Worm (Caenorhabditis elegans) whole organism, late embryonic: ENCODE measurements around the gene cav-2.
A peak's percentile ranks its signal among the peaks of the same experiment; 100 is the strongest.

ENCODE experiments used
- C38D4.7 ChIP-seq: fragments of 200-800 bp; sonication (Bioruptor generic); optimal IDR thresholded peaks from 2 replicates; lab custom pipeline; 2018; ENCODE audit warnings: mild to moderate bottlenecking, missing genetic modification characterization, moderate library complexity, missing compliant biosample characterization
- K02D7.2 ChIP-seq: sonication (generic microtip); optimal IDR thresholded peaks from 2 replicates; lab custom pipeline; 2017; ENCODE audit warnings: mild to moderate bottlenecking, missing genetic modification characterization, missing compliant biosample characterization
- Y22D7AL.16 ChIP-seq: sonication (generic microtip); optimal IDR thresholded peaks from 2 replicates; lab custom pipeline; 2016; ENCODE audit warnings: missing genetic modification characterization, missing compliant biosample characterization
- ceh-14 ChIP-seq: sonication (generic microtip); optimal IDR thresholded peaks from 2 replicates; lab custom pipeline; 2016; ENCODE audit warnings: missing genotype, missing genetic modification characterization, missing compliant biosample characterization
- ceh-18 ChIP-seq: sonication (generic microtip); optimal IDR thresholded peaks from 2 replicates; lab custom pipeline; 2016; ENCODE audit warnings: missing genetic modification characterization, missing compliant biosample characterization
- ceh-19 ChIP-seq: fragments of 200-800 bp; sonication (Bioruptor generic); optimal IDR thresholded peaks from 2 replicates; lab custom pipeline; 2018; ENCODE audit warnings: mild to moderate bottlenecking, missing genetic modification characterization, missing compliant biosample characterization
- ceh-2 ChIP-seq: sonication (generic microtip); optimal IDR thresholded peaks from 2 replicates; lab custom pipeline; 2016; ENCODE audit warnings: missing genotype, missing genetic modification characterization, missing compliant biosample characterization
- ceh-22 ChIP-seq: sonication (generic microtip); optimal IDR thresholded peaks from 2 replicates; lab custom pipeline; 2017; ENCODE audit warnings: missing biosample characterization, missing genetic modification characterization
- ceh-30 ChIP-seq: fragments of 150-350 bp; optimal IDR thresholded peaks from 2 replicates; lab custom pipeline; 2014; ENCODE audit warnings: missing biosample characterization, missing genetic modification characterization
- ceh-31 ChIP-seq: sonication (generic microtip); optimal IDR thresholded peaks from 2 replicates; lab custom pipeline; 2016; ENCODE audit warnings: missing genetic modification characterization, missing compliant biosample characterization
- ceh-6 ChIP-seq: fragments of 200-800 bp; sonication (Bioruptor generic); optimal IDR thresholded peaks from 2 replicates; lab custom pipeline; 2018; ENCODE audit warnings: mild to moderate bottlenecking, missing genetic modification characterization, missing compliant biosample characterization
- dmd-4 ChIP-seq: sonication (generic microtip); optimal IDR thresholded peaks from 2 replicates; lab custom pipeline; 2016; ENCODE audit warnings: borderline replicate concordance, missing genetic modification characterization, missing compliant biosample characterization
- dve-1 ChIP-seq: sonication (generic microtip); optimal IDR thresholded peaks from 2 replicates; lab custom pipeline; 2017; ENCODE audit warnings: antibody characterized with exemption, mild to moderate bottlenecking, missing genetic modification characterization, missing compliant biosample characterization
- elt-2 ChIP-seq: sonication (generic microtip); optimal IDR thresholded peaks from 2 replicates; lab custom pipeline; 2016; ENCODE audit warnings: missing genetic modification reagents, missing genetic modification characterization, missing compliant biosample characterization
- ets-4 ChIP-seq: sonication (generic microtip); optimal IDR thresholded peaks from 2 replicates; lab custom pipeline; 2016; ENCODE audit warnings: missing genetic modification characterization, missing compliant biosample characterization
- fax-1 ChIP-seq: sonication (generic microtip); optimal IDR thresholded peaks from 2 replicates; lab custom pipeline; 2016; ENCODE audit warnings: missing genotype, missing genetic modification characterization, missing compliant biosample characterization
- gmeb-2 ChIP-seq: sonication (generic microtip); optimal IDR thresholded peaks from 2 replicates; lab custom pipeline; 2016; ENCODE audit warnings: missing genetic modification characterization, inconsistent platforms, missing compliant biosample characterization
- hlh-6 ChIP-seq: sonication (generic microtip); optimal IDR thresholded peaks from 2 replicates; lab custom pipeline; 2016; ENCODE audit warnings: missing genotype, missing genetic modification characterization, missing compliant biosample characterization
- lim-6 ChIP-seq: sonication (generic microtip); optimal IDR thresholded peaks from 2 replicates; lab custom pipeline; 2016; ENCODE audit warnings: missing genetic modification characterization, missing compliant biosample characterization
- nfya-1 ChIP-seq: sonication (generic microtip); optimal IDR thresholded peaks from 2 replicates; lab custom pipeline; 2017; ENCODE audit warnings: missing genetic modification characterization, mild to moderate bottlenecking, missing compliant biosample characterization, antibody characterized with exemption, moderate library complexity
- nhr-232 ChIP-seq: sonication (generic microtip); optimal IDR thresholded peaks from 2 replicates; lab custom pipeline; 2016; ENCODE audit warnings: missing genetic modification characterization, missing compliant biosample characterization
- npax-4 ChIP-seq: sonication (generic microtip); optimal IDR thresholded peaks from 2 replicates; lab custom pipeline; 2016; ENCODE audit warnings: missing genetic modification characterization, missing compliant biosample characterization
- pax-1 ChIP-seq: fragments of 150-350 bp; optimal IDR thresholded peaks from 2 replicates; lab custom pipeline; 2014; ENCODE audit warnings: missing biosample characterization, missing genetic modification characterization
- pha-4 ChIP-seq: fragments of 150-350 bp; optimal IDR thresholded peaks from 2 replicates; lab custom pipeline; 2018; ENCODE audit warnings: missing biosample characterization, missing genetic modification reagents, missing genetic modification characterization
- pqm-1 ChIP-seq: sonication (generic microtip); optimal IDR thresholded peaks from 2 replicates; lab custom pipeline; 2016; ENCODE audit warnings: missing genetic modification characterization, missing compliant biosample characterization
- rnt-1 ChIP-seq: sonication (generic microtip); optimal IDR thresholded peaks from 2 replicates; lab custom pipeline; 2016; ENCODE audit warnings: missing genetic modification characterization, missing compliant biosample characterization
- sdc-2 ChIP-seq: sonication (generic microtip); optimal IDR thresholded peaks from 2 replicates; lab custom pipeline; 2016; ENCODE audit warnings: missing genotype, missing genetic modification characterization, missing compliant biosample characterization
- sox-2 ChIP-seq: fragments of 200-800 bp; sonication (Bioruptor generic); IDR thresholded peaks from 2 replicates; pipeline ENCODE4 v1.3.6; 2022; ENCODE audit warnings: missing genetic modification reagents, missing genetic modification characterization, missing compliant biosample characterization
- tbx-2 ChIP-seq: sonication (generic microtip); optimal IDR thresholded peaks from 2 replicates; lab custom pipeline; 2016; ENCODE audit warnings: missing genetic modification characterization, missing compliant biosample characterization
- unc-42 ChIP-seq: sonication (generic microtip); optimal IDR thresholded peaks from 2 replicates; lab custom pipeline; 2016; ENCODE audit warnings: missing genotype, missing genetic modification characterization, missing compliant biosample characterization
- zip-5 ChIP-seq: sonication (generic microtip); optimal IDR thresholded peaks from 2 replicates; lab custom pipeline; 2016; ENCODE audit warnings: missing genetic modification characterization, missing compliant biosample characterization

Gene cav-2

DNA sequence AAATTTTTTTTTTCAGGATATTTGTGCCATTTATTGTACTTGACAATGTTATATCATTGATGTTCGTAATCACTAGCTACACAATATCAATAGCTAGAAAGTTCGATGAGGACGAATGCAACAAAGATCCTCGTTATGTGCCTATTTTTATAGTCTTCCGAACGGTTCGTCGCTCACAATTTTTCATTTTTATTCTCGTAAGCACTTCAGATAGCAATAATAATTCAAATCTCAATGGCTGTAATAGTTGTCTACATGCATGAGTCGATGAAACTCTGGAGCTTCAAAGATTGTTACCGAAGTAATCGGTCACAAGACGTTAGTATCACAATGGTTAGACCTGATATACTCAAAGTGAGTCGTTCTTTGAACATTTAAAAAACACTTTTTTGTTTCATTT lies 27.7 kb upstream of the cav-2 start:
- TF ChIP-seq Y22D7AL.16 (tag; lab: Kevin White, UChicago) (no peak), pha-4 (tag; lab: Kevin White, UChicago) (no peak), nhr-232 (tag; lab: Kevin White, UChicago) (no peak), elt-2 (tag; lab: Kevin White, UChicago) (no peak), rnt-1 (tag; lab: Kevin White, UChicago) (no peak), C38D4.7 (no peak), ceh-18 (tag; lab: Kevin White, UChicago) (no peak), ceh-30 (tag; lab: Kevin White, UChicago) (no peak), npax-4 (tag; lab: Kevin White, UChicago) (no peak), pax-1 (tag; lab: Kevin White, UChicago) (no peak), sdc-2 (tag; lab: Kevin White, UChicago) (no peak), sox-2 (GFP tag; lab: Robert Waterston, UW) (no peak)
- TF ChIP-seq, all 69 proteins: peak for 0

DNA sequence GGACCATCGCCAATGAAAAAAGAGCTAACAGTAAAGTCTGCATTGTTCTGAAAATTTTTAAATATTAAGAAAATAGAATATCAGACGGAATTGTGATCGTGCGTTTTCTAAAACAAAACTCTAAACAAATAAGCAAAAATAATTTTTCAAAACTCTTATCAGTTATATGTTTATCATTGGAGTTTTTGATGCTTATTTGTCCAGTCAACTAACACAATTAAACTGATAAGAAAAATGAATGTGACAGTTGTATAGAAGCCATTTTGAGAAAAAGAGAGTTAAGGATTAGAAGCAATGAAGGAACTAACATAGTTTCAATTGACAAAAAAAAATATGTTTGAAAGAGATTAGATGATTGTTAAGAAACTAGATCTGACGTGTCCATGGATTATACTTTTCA lies 26.2 kb upstream of the cav-2 start, which contains the start of gene ttr-44:
Gene ttr-44, minus strand, starts transcription at position 47 of the 400 bp plus-strand sequence.
- TF ChIP-seq pqm-1 (tag; lab: Kevin White, UChicago) (no peak), elt-2 (tag; lab: Kevin White, UChicago) (peak; percentile 76)

DNA sequence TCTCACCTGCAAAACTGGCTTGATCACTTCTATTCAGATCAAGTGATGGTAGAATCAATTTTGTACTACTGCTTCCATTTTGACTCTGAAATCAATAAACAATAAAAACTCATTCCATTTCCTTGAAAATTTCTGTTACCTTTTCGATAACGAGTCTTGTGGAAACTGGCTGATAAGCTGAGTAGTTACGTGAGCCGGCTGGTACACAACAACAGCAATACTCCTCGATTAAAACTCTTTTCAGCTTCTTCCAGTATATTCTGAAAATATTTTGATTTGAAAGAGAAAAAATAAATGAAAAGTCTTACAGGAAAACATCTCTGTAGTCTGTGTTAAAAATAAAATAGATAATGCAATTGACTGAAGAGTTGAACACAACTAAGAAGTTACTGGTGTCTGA lies 24.4 kb upstream of the cav-2 start:
- no peak for TF ChIP-seq ceh-22
- TF ChIP-seq dve-1: no peak
- no peak for TF ChIP-seq hlh-6 (tag; lab: Kevin White, UChicago)
- TF ChIP-seq K02D7.2 (tag; lab: Kevin White, UChicago): no peak
- TF ChIP-seq lim-6 (tag; lab: Kevin White, UChicago): no peak
- TF ChIP-seq ceh-19 (GFP tag; lab: Kevin White, UChicago): no peak
- no peak for TF ChIP-seq nfya-1 (tag; lab: Kevin White, UChicago)
- TF ChIP-seq ets-4 (tag; lab: Kevin White, UChicago): no peak
- no peak for TF ChIP-seq dmd-4 (tag; lab: Kevin White, UChicago)
- TF ChIP-seq ceh-18 (tag; lab: Kevin White, UChicago): no peak

DNA sequence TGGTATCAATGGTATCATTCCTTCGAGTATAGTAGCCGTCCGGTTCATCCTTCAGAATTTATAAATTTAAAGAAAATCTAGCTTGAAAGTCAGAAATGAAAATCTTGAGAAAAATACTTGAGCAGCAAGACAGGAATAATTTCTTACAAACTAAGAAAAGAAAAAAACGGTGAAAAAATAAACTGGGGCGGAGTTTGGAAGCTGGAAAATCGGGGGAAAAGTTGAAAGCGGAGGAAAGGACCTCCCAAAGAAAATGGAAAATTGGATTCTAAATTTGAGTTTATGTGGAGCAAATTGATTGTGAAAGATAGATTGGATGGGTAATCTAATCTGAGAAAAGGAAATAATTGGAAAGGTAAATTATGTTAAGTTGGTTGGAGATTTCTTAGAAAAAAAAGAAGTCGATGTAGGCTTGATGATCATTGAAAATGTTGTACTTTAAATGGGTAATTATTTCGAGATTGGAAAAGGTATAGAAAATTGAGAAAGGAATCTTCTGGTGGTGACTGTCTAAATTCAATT lies 20.8 kb upstream of the cav-2 start, which contains the start of gene frpr-5:
Gene frpr-5, minus strand, starts transcription at position 51 of the 522 bp plus-strand sequence.
- no peak for TF ChIP-seq gmeb-2 (tag; lab: Kevin White, UChicago)
- no peak for TF ChIP-seq rnt-1 (tag; lab: Kevin White, UChicago)
- no peak for TF ChIP-seq tbx-2 (tag; lab: Kevin White, UChicago)
- TF ChIP-seq dve-1: no peak
- TF ChIP-seq unc-42 (tag; lab: Kevin White, UChicago): no peak
- no peak for TF ChIP-seq fax-1 (tag; lab: Kevin White, UChicago)
- no peak for TF ChIP-seq ceh-14 (tag; lab: Kevin White, UChicago)
- TF ChIP-seq ceh-6 (GFP tag; lab: Kevin White, UChicago): no peak

DNA sequence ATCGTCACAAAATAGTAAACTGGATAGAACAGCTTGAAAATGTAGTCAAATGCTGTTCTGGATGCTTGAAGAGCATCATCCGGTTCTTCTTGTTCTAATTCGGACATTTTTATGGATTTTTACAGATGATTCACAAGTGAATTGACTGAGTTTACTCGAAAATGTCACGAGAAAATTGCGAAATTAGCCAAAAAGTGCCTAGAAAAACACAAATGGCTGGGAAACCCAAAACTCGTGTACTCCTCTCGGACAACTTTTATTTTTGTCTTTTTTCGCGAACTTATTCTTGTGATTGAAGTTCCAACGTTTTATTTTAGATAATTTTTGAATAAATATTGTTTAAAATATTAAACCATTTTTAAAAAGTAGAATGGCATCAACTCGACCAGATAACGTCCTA lies 5.3 kb upstream of the cav-2 start, which contains the start of the genes C56A3.4 and C56A3.5:
Gene C56A3.4, minus strand, starts transcription at position 154 of the 400 bp plus-strand sequence.
Gene C56A3.5, plus strand, starts transcription at position 367 of the 400 bp plus-strand sequence.
- TF ChIP-seq elt-2 (tag; lab: Kevin White, UChicago): no peak
- TF ChIP-seq ceh-31 (tag; lab: Kevin White, UChicago): peak; percentile 16

DNA sequence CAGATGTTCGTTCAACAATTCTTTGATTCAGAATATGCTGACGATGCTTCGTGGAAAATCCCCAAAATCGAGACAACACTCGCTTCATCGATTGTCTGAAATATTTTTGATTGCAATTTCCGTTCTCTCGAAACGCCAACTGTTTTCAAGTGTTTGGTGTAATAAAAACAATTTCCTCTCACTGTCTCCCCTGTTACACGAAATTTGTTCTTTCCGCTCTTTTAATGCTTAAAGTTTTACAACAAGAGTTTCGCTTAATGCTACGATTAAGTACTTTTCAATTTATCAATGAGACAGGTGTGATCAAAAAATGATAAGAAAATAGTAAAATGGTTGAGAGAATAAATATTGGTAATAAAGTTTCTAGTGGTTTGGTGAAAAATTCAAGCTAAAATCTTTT lies 607 bp upstream of the cav-2 start, which contains the start of gene C56A3.6:
Gene C56A3.6, minus strand, starts transcription at position 101 of the 400 bp plus-strand sequence.
- no peak for TF ChIP-seq ceh-6 (GFP tag; lab: Kevin White, UChicago)
- TF ChIP-seq zip-5: no peak
- no peak for TF ChIP-seq ceh-2 (tag; lab: Kevin White, UChicago)
- no peak for TF ChIP-seq Y22D7AL.16 (tag; lab: Kevin White, UChicago)
